Worm (Caenorhabditis elegans) whole organism, L4 larva: ENCODE measurements around the gene F46G11.6.

ENCODE experiments used
- F10B5.3 ChIP-seq: sonication (generic microtip); optimal IDR thresholded peaks from 2 replicates; lab custom pipeline; 2016; ENCODE audit warnings: mild to moderate bottlenecking, missing genetic modification characterization, missing compliant biosample characterization
- T26A8.4 ChIP-seq: fragments of 200-800 bp; sonication (Bioruptor generic); IDR thresholded peaks from 2 replicates; pipeline ENCODE4 v1.3.6; 2022; ENCODE audit warnings: missing genetic modification characterization, missing compliant biosample characterization
- Y48G9A.11 ChIP-seq: fragments of 200-800 bp; sonication (Bioruptor generic); IDR thresholded peaks from 2 replicates; pipeline ENCODE4 v1.3.6; 2022; ENCODE audit warnings: missing genetic modification reagents, missing genetic modification characterization, missing compliant biosample characterization
- Y5F2A.4 ChIP-seq: fragments of 200-800 bp; sonication (Bioruptor generic); optimal IDR thresholded peaks from 2 replicates; lab custom pipeline; 2018; ENCODE audit warnings: mild to moderate bottlenecking, missing genetic modification characterization, missing compliant biosample characterization
- aha-1 ChIP-seq: fragments of 150-350 bp; peaks from one replicate; lab custom pipeline; 2014; ENCODE audit warnings: missing biosample characterization, missing genetic modification characterization
- aly-2 ChIP-seq: sonication (generic microtip); optimal IDR thresholded peaks from 2 replicates; lab custom pipeline; 2018; ENCODE audit warnings: missing biosample characterization, missing genetic modification characterization
- ama-1 ChIP-seq: fragments of 150-350 bp; optimal IDR thresholded peaks from 2 replicates; lab custom pipeline; 2014; ENCODE audit warnings: inconsistent platforms, mixed read lengths
- ceh-44 ChIP-seq: fragments of 200-800 bp; sonication (Bioruptor generic); IDR thresholded peaks from 2 replicates; pipeline ENCODE4 v1.3.6; 2022; ENCODE audit warnings: missing genetic modification reagents, missing genetic modification characterization, missing compliant biosample characterization
- cey-2 ChIP-seq: sonication (generic microtip); optimal IDR thresholded peaks from 3 replicates; lab custom pipeline; 2017; ENCODE audit warnings: missing genetic modification characterization, mild to moderate bottlenecking, missing compliant biosample characterization, antibody characterized with exemption, borderline replicate concordance; ENCODE audit not compliant: insufficient read depth
- daf-16 ChIP-seq, 3 experiments: sonication (generic microtip); optimal IDR thresholded peaks; 2 replicates each; lab custom pipeline; 2016 to 2017; ENCODE audit warnings: missing genetic modification characterization in 3 of 3, missing genetic modification reagents in 3 of 3, mild to moderate bottlenecking in 2 of 3, missing compliant biosample characterization in 2 of 3, missing biosample characterization in 1 of 3, moderate library complexity in 1 of 3
- duxl-1 ChIP-seq: sonication (generic microtip); optimal IDR thresholded peaks from 2 replicates; lab custom pipeline; 2016; ENCODE audit warnings: mild to moderate bottlenecking, missing genetic modification characterization, moderate library complexity, missing compliant biosample characterization; ENCODE audit not compliant: poor library complexity
- dve-1 ChIP-seq: sonication (generic microtip); optimal IDR thresholded peaks from 2 replicates; lab custom pipeline; 2017; ENCODE audit warnings: antibody characterized with exemption, mild to moderate bottlenecking, missing genetic modification characterization, missing compliant biosample characterization; ENCODE audit not compliant: insufficient read depth
- fkh-10 ChIP-seq: fragments of 150-350 bp; optimal IDR thresholded peaks from 2 replicates; lab custom pipeline; 2014; ENCODE audit warnings: missing biosample characterization, missing genetic modification reagents, missing genetic modification characterization
- hif-1 ChIP-seq, 2 experiments: sonication (generic microtip); optimal IDR thresholded peaks; 2 replicates each; lab custom pipeline; 2016 to 2017; ENCODE audit warnings: missing compliant biosample characterization in 2 of 2, missing genetic modification characterization in 2 of 2, missing genetic modification reagents in 2 of 2, missing genotype in 2 of 2, mild to moderate bottlenecking in 1 of 2
- hlh-11 ChIP-seq: fragments of 200-800 bp; sonication (Bioruptor generic); optimal IDR thresholded peaks from 2 replicates; lab custom pipeline; 2018; ENCODE audit warnings: mild to moderate bottlenecking, missing genetic modification characterization, missing compliant biosample characterization
- hlh-30 ChIP-seq: sonication (generic microtip); optimal IDR thresholded peaks from 2 replicates; lab custom pipeline; 2017; ENCODE audit warnings: antibody characterized with exemption, mild to moderate bottlenecking, missing genetic modification characterization, missing compliant biosample characterization; ENCODE audit not compliant: insufficient read depth
- jun-1 ChIP-seq: fragments of 150-350 bp; optimal IDR thresholded peaks from 2 replicates; lab custom pipeline; 2014; ENCODE audit warnings: missing biosample characterization, missing genetic modification reagents, missing genetic modification characterization
- lin-38 ChIP-seq: fragments of 200-800 bp; sonication (Bioruptor generic); IDR thresholded peaks from 2 replicates; pipeline ENCODE4 v1.3.6; 2022; ENCODE audit warnings: missing genetic modification reagents, missing genetic modification characterization, missing compliant biosample characterization
- lsy-2 ChIP-seq, 2 experiments: fragments of 150-350 bp in 1 of 2; sonication (generic microtip) in 1 of 2; optimal IDR thresholded peaks; 2 replicates each; lab custom pipeline; 2014 to 2017; ENCODE audit warnings: missing biosample characterization in 2 of 2, missing genetic modification characterization in 2 of 2
- mdl-1 ChIP-seq, 2 experiments: fragments of 150-350 bp in 1 of 2; sonication (generic microtip) in 1 of 2; optimal IDR thresholded peaks; 2 replicates each; lab custom pipeline; 2014 to 2017; ENCODE audit warnings: missing biosample characterization in 2 of 2, missing genetic modification characterization in 2 of 2
- mdt-29 ChIP-seq: fragments of 200-800 bp; sonication (Bioruptor generic); IDR thresholded peaks from 2 replicates; pipeline ENCODE4 v1.3.6; 2022; ENCODE audit warnings: missing genetic modification reagents, missing genetic modification characterization, missing compliant biosample characterization
- mep-1 ChIP-seq: fragments of 150-350 bp; sonication (generic microtip); optimal IDR thresholded peaks from 3 replicates; lab custom pipeline; 2014; ENCODE audit warnings: missing biosample characterization, missing genetic modification characterization
- mes-2 ChIP-seq: sonication (generic microtip); optimal IDR thresholded peaks from 2 replicates; lab custom pipeline; 2016; ENCODE audit warnings: missing genotype, mild to moderate bottlenecking, missing genetic modification characterization, missing compliant biosample characterization; ENCODE audit not compliant: poor library complexity, severe bottlenecking
- mxl-3 ChIP-seq: fragments of 200-800 bp; sonication (Bioruptor generic); optimal IDR thresholded peaks from 2 replicates; lab custom pipeline; 2018; ENCODE audit warnings: mild to moderate bottlenecking, missing genetic modification characterization, missing compliant biosample characterization
- nhr-102 ChIP-seq: sonication (generic microtip); optimal IDR thresholded peaks from 2 replicates; lab custom pipeline; 2016; ENCODE audit warnings: mild to moderate bottlenecking, missing genetic modification characterization, moderate library complexity, missing compliant biosample characterization
- nhr-237 ChIP-seq: sonication (generic microtip); optimal IDR thresholded peaks from 2 replicates; lab custom pipeline; 2017; ENCODE audit warnings: missing biosample characterization, missing genetic modification characterization
- nhr-25 ChIP-seq: sonication (generic microtip); optimal IDR thresholded peaks from 2 replicates; lab custom pipeline; 2017; ENCODE audit warnings: missing genetic modification characterization, mild to moderate bottlenecking, missing compliant biosample characterization, antibody characterized with exemption, moderate library complexity, borderline replicate concordance; ENCODE audit not compliant: insufficient read depth
- nhr-28 ChIP-seq: fragments of 150-350 bp; optimal IDR thresholded peaks from 2 replicates; lab custom pipeline; 2014; ENCODE audit warnings: missing biosample characterization, missing genetic modification characterization
- nhr-41 ChIP-seq: fragments of 200-800 bp; sonication (Bioruptor generic); IDR thresholded peaks from 2 replicates; pipeline ENCODE4 v1.3.6; 2022; ENCODE audit warnings: missing genetic modification reagents, missing genetic modification characterization, missing compliant biosample characterization
- nhr-42 ChIP-seq: fragments of 200-800 bp; sonication (Bioruptor generic); IDR thresholded peaks from 2 replicates; pipeline ENCODE4 v1.3.6; 2022; ENCODE audit warnings: missing genetic modification characterization, missing compliant biosample characterization
- nhr-48 ChIP-seq: sonication (generic microtip); optimal IDR thresholded peaks from 2 replicates; lab custom pipeline; 2016; ENCODE audit warnings: mild to moderate bottlenecking, missing genetic modification characterization, missing compliant biosample characterization
- saeg-2 ChIP-seq: fragments of 200-800 bp; sonication (Bioruptor generic); IDR thresholded peaks from 2 replicates; pipeline ENCODE4 v1.3.6; 2022; ENCODE audit warnings: missing genetic modification reagents, missing genetic modification characterization, missing compliant biosample characterization
- snpc-1.2 ChIP-seq: fragments of 200-800 bp; sonication (Bioruptor generic); IDR thresholded peaks from 2 replicates; pipeline ENCODE4 v1.3.6; 2022; ENCODE audit warnings: missing genetic modification reagents, missing genetic modification characterization, missing compliant biosample characterization
- snpc-4 ChIP-seq: fragments of 150-350 bp; optimal IDR thresholded peaks from 2 replicates; lab custom pipeline; 2014; ENCODE audit warnings: missing biosample characterization, missing genetic modification characterization
- spr-1 ChIP-seq: sonication (generic microtip); optimal IDR thresholded peaks from 2 replicates; lab custom pipeline; 2016; ENCODE audit warnings: mild to moderate bottlenecking, missing genetic modification characterization, missing compliant biosample characterization
- spr-3 ChIP-seq: fragments of 200-800 bp; sonication (Bioruptor generic); optimal IDR thresholded peaks from 2 replicates; lab custom pipeline; 2018; ENCODE audit warnings: mild to moderate bottlenecking, missing genetic modification characterization, missing compliant biosample characterization
- tra-1 ChIP-seq: fragments of 200-800 bp; sonication (Bioruptor generic); IDR thresholded peaks from 2 replicates; pipeline ENCODE4 v1.3.6; 2022; ENCODE audit warnings: missing genetic modification reagents, missing genetic modification characterization, missing compliant biosample characterization
- unc-39 ChIP-seq: sonication (generic microtip); optimal IDR thresholded peaks from 2 replicates; lab custom pipeline; 2017; ENCODE audit warnings: missing biosample characterization, missing genetic modification characterization
- unc-62 ChIP-seq, 3 experiments: fragments of 150-350 bp in 1 of 3; sonication (generic microtip); optimal IDR thresholded peaks in 2 of 3; peaks in 1 of 3; 1 replicate in 1 of 3; 2 replicates in 2 of 3; lab custom pipeline; 2014 to 2017; ENCODE audit warnings: missing biosample characterization in 3 of 3, missing genetic modification characterization in 3 of 3, missing genetic modification reagents in 3 of 3, missing genotype in 1 of 3
- zag-1 ChIP-seq: fragments of 150-350 bp; optimal IDR thresholded peaks from 2 replicates; lab custom pipeline; 2014; ENCODE audit warnings: missing biosample characterization, missing genetic modification characterization
- ztf-11 ChIP-seq: fragments of 150-350 bp; optimal IDR thresholded peaks from 2 replicates; lab custom pipeline; 2014; ENCODE audit warnings: missing biosample characterization, missing genetic modification characterization

F46G11.6 gene

ce11 chrX:5821842-5822241, 35.5 kb downstream of the F46G11.6 start, which contains the start of gene hbl-1:
TSS of gene hbl-1 (plus strand) at chrX:5822142.
- TF ChIP-seq snpc-1.2 (GFP tag; lab: Robert Waterston, UW) (no peak), spr-1 (tag; lab: Kevin White, UChicago) (no peak), hif-1 (tag; optimal IDR thresholded peaks at IDR 0.05; lab: Kevin White, UChicago) (no peak), aly-2 (tag; lab: Kevin White, UChicago) (no peak)

DNA sequence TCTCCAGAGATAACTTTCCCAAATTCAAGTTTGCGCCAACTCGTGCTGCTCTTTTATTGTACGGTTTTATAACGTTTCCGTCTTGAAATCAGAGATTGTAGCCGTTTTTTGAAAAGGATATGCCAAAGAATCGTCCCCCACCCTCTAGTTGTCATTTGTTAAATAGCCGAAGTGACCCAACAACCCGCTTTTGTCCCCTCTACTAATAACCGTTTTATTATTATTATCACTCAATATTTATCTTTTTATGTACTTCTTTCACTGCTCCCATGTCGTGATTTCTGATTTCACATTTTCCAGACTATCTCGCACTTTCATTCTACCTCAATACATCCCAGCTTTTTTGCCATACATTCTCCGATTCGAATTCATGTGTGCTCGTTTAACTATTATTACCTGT, 40.7 kb downstream of the F46G11.6 start:
- TF ChIP-seq spr-3 (GFP tag; lab: Kevin White, UChicago) (no peak), unc-62 (GFP tag; optimal IDR thresholded peaks at IDR 0.05 in 1 of 2; lab: Kevin White, UChicago) (peak in 1 of 2 experiments; percentile 77), unc-62 (tag; optimal IDR thresholded peaks at IDR 0.05; lab: Kevin White, UChicago) (no peak), spr-1 (tag; lab: Kevin White, UChicago) (no peak), T26A8.4 (GFP tag; lab: Robert Waterston, UW) (no peak), ceh-44 (GFP tag; lab: Robert Waterston, UW) (no peak)

DNA sequence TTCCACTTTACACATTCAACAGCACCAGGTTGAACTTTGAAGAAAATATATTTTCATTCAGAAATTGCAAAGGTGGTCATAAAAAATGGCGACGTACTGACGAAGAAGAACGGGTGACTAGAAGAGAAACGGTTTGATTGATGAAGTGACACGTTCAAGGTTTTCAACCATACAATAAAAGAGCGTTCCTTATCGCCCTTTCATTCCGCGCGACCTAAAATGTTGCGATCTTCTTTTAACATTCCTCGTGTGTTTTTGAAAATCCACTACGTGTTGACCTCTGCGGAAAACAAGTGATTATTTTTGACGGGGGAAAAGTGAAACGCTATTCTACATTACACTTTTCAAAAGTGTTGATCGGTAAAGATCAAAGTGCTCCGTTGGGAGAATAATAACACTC, 41.8 kb downstream of the F46G11.6 start:
- TF ChIP-seq lsy-2 (tag; optimal IDR thresholded peaks at IDR 0.05; lab: Kevin White, UChicago) (peak in 1 of 2 experiments; percentile 18), aha-1 (tag; lab: Kevin White, UChicago) (peak; percentile 83), mes-2 (tag; lab: Kevin White, UChicago) (no peak), saeg-2 (no peak), mep-1 (tag; lab: Kevin White, UChicago) (peak; percentile 28), unc-39 (tag; lab: Kevin White, UChicago) (no peak), hlh-11 (peak; percentile 30), mxl-3 (GFP tag; lab: Kevin White, UChicago) (peak; percentile 54), nhr-25 (tag; lab: Kevin White, UChicago) (peak; percentile 84), hlh-30 (peak; percentile 70), tra-1 (GFP tag; lab: Robert Waterston, UW) (no peak), mdl-1 (tag; optimal IDR thresholded peaks at IDR 0.05; lab: Kevin White, UChicago) (peak in 1 of 2 experiments; percentile 67), daf-16 (GFP tag; optimal IDR thresholded peaks at IDR 0.05; lab: Kevin White, UChicago) (peak in 1 of 2 experiments; percentile 80), daf-16 (tag; optimal IDR thresholded peaks at IDR 0.05; lab: Kevin White, UChicago) (no peak), ztf-11 (tag; lab: Kevin White, UChicago) (no peak), unc-62 (GFP tag; optimal IDR thresholded peaks at IDR 0.05 in 1 of 2; lab: Kevin White, UChicago) (peak in 1 of 2 experiments; percentile 100), unc-62 (tag; optimal IDR thresholded peaks at IDR 0.05; lab: Kevin White, UChicago) (no peak), nhr-28 (tag; lab: Kevin White, UChicago) (peak; percentile 72)

DNA sequence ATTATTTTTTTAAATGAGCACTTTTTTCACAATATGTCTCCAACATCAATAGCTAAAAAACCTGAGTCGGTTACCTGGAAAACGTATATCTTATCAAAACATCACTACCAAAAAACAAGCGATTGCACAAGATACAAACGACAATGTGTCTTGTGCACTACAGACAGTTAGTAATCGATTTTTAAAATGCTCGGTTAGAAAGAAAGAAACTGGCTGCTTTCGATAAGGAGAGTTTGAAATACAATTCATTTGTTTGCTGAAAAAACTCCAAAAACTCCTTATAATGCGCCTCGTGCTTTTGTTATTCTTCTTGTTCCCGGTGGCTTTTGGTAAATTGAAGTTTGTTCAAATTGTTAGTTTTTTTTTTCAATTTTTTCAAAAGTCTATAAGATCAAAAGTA, 42.9 kb downstream of the F46G11.6 start, which contains the start of gene acp-5:
Gene acp-5, plus strand, starts transcription at position 261 of the 400 bp plus-strand sequence.
- TF ChIP-seq mep-1 (tag; lab: Kevin White, UChicago) (no peak), cey-2 (no peak), jun-1 (tag; lab: Kevin White, UChicago) (no peak), zag-1 (no peak), aha-1 (tag; lab: Kevin White, UChicago) (no peak), hlh-11 (peak; percentile 42), unc-62 (GFP tag; optimal IDR thresholded peaks at IDR 0.05 in 1 of 2; lab: Kevin White, UChicago) (no peak), unc-62 (tag; optimal IDR thresholded peaks at IDR 0.05; lab: Kevin White, UChicago) (no peak), Y5F2A.4 (no peak), nhr-102 (no peak), T26A8.4 (GFP tag; lab: Robert Waterston, UW) (no peak), saeg-2 (no peak), mdt-29 (GFP tag; lab: Robert Waterston, UW) (no peak), daf-16 (GFP tag; optimal IDR thresholded peaks at IDR 0.05; lab: Kevin White, UChicago) (no peak), daf-16 (tag; optimal IDR thresholded peaks at IDR 0.05; lab: Kevin White, UChicago) (peak; percentile 72), Y48G9A.11 (GFP tag; lab: Robert Waterston, UW) (no peak), dve-1 (peak; percentile 42), nhr-41 (no peak), fkh-10 (GFP tag; lab: Kevin White, UChicago) (no peak), ama-1 (lab: Kevin White, UChicago) (no peak), spr-3 (GFP tag; lab: Kevin White, UChicago) (no peak), snpc-4 (tag; lab: Kevin White, UChicago) (no peak), nhr-48 (tag; lab: Kevin White, UChicago) (no peak), duxl-1 (no peak), F10B5.3 (tag; lab: Kevin White, UChicago) (no peak), nhr-42 (no peak), lin-38 (no peak), nhr-237 (tag; lab: Kevin White, UChicago) (no peak), mdl-1 (tag; optimal IDR thresholded peaks at IDR 0.05; lab: Kevin White, UChicago) (no peak)
